Fruit fly (Drosophila melanogaster): ENCODE measurements around the gene Dtg.

- no peak for TF ChIP-seq Mnt (GFP tag; optimal IDR thresholded peaks at IDR 0.05)
- TF ChIP-seq CG11617 (GFP tag; optimal IDR thresholded peaks at IDR 0.05) = no peak
- no peak for TF ChIP-seq cic (GFP tag; optimal IDR thresholded peaks at IDR 0.05)
- TF ChIP-seq Hr96 (GFP tag; optimal IDR thresholded peaks at IDR 0.05) = no peak
Observed at dm6 chr3R:12637961-12638531, 9.8 kb upstream of the Dtg start, which contains the start of gene CG11608.
